Worm (Caenorhabditis elegans) whole organism, L1 larva: ENCODE results near the gene rpoa-1.

Experiments
- C16A3.4 ChIP-seq: fragments of 150-350 bp; optimal IDR thresholded peaks from 2 replicates; lab custom pipeline; 2014; ENCODE audit warnings: missing biosample characterization, missing genetic modification characterization
- C34B4.2 ChIP-seq: sonication (generic microtip); optimal IDR thresholded peaks from 2 replicates; lab custom pipeline; 2017; ENCODE audit warnings: mild to moderate bottlenecking, missing genetic modification characterization, missing compliant biosample characterization
- Y116A8C.19 ChIP-seq: sonication (generic microtip); optimal IDR thresholded peaks from 2 replicates; lab custom pipeline; 2016; ENCODE audit warnings: missing compliant biosample characterization, missing genetic modification characterization, borderline replicate concordance
- aha-1 ChIP-seq: fragments of 150-350 bp; optimal IDR thresholded peaks from 2 replicates; lab custom pipeline; 2014; ENCODE audit warnings: missing biosample characterization, missing genetic modification characterization
- aly-2 ChIP-seq: fragments of 150-350 bp; optimal IDR thresholded peaks from 2 replicates; lab custom pipeline; 2014; ENCODE audit warnings: missing biosample characterization, missing genetic modification characterization
- ama-1 ChIP-seq: fragments of 150-350 bp; optimal IDR thresholded peaks from 2 replicates; lab custom pipeline; 2014
- ceh-88 ChIP-seq: fragments of 200-800 bp; sonication (Bioruptor generic); IDR thresholded peaks from 2 replicates; pipeline ENCODE4 v1.3.6; 2022; ENCODE audit warnings: missing genetic modification characterization, missing compliant biosample characterization
- ceh-90 ChIP-seq: sonication (generic microtip); optimal IDR thresholded peaks from 2 replicates; lab custom pipeline; 2016; ENCODE audit warnings: missing genetic modification characterization, missing compliant biosample characterization
- ces-1 ChIP-seq: fragments of 150-350 bp; optimal IDR thresholded peaks from 2 replicates; lab custom pipeline; 2014; ENCODE audit warnings: missing biosample characterization, missing genetic modification reagents, missing genetic modification characterization
- dpl-1 ChIP-seq, 3 experiments: fragments of 150-350 bp in 2 of 3; sonication (generic microtip) in 1 of 3; optimal IDR thresholded peaks; 2 replicates each; lab custom pipeline; 2014 to 2017; ENCODE audit warnings: missing biosample characterization in 3 of 3, missing genetic modification characterization in 3 of 3, missing genetic modification reagents in 3 of 3
- dsc-1 ChIP-seq: sonication (generic microtip); optimal IDR thresholded peaks from 2 replicates; lab custom pipeline; 2016; ENCODE audit warnings: mild to moderate bottlenecking, missing genetic modification characterization, missing compliant biosample characterization
- efl-3 ChIP-seq: fragments of 200-800 bp; sonication (Bioruptor generic); optimal IDR thresholded peaks from 2 replicates; lab custom pipeline; 2018; ENCODE audit warnings: mild to moderate bottlenecking, missing genetic modification characterization, missing compliant biosample characterization
- egl-13 ChIP-seq: sonication (generic microtip); optimal IDR thresholded peaks from 2 replicates; lab custom pipeline; 2016; ENCODE audit warnings: missing genotype, missing genetic modification reagents, missing genetic modification characterization, missing compliant biosample characterization
- elt-2 ChIP-seq: sonication (generic microtip); optimal IDR thresholded peaks from 2 replicates; lab custom pipeline; 2016; ENCODE audit warnings: missing genetic modification characterization, mild to moderate bottlenecking, inconsistent platforms, missing compliant biosample characterization, missing genetic modification reagents
- fkh-10 ChIP-seq: sonication (generic microtip); optimal IDR thresholded peaks from 2 replicates; lab custom pipeline; 2017; ENCODE audit warnings: missing biosample characterization, missing genetic modification reagents, missing genetic modification characterization
- fkh-4 ChIP-seq: sonication (generic microtip); optimal IDR thresholded peaks from 2 replicates; lab custom pipeline; 2016; ENCODE audit warnings: missing compliant biosample characterization, missing genetic modification characterization, borderline replicate concordance
- fos-1 ChIP-seq: fragments of 150-350 bp; optimal IDR thresholded peaks from 2 replicates; lab custom pipeline; 2014; ENCODE audit warnings: missing biosample characterization, missing genetic modification characterization
- grh-1 ChIP-seq: fragments of 200-800 bp; sonication (Bioruptor generic); IDR thresholded peaks from 2 replicates; pipeline ENCODE4 v1.3.6; 2022; ENCODE audit warnings: missing genetic modification reagents, missing genetic modification characterization, missing compliant biosample characterization
- hpl-2 ChIP-seq: fragments of 150-350 bp; optimal IDR thresholded peaks from 2 replicates; lab custom pipeline; 2014; ENCODE audit warnings: missing biosample characterization, missing genetic modification reagents, missing genetic modification characterization
- lin-35 ChIP-seq, 2 experiments: fragments of 150-350 bp; optimal IDR thresholded peaks; 2 replicates each; lab custom pipeline; 2014; ENCODE audit warnings: missing biosample characterization in 2 of 2, missing genetic modification characterization in 2 of 2, missing genetic modification reagents in 2 of 2
- lin-39 ChIP-seq: fragments of 150-350 bp; optimal IDR thresholded peaks from 2 replicates; lab custom pipeline; 2014; ENCODE audit warnings: missing biosample characterization, missing genetic modification reagents, missing genetic modification characterization
- lsy-2 ChIP-seq, 2 experiments: fragments of 150-350 bp; optimal IDR thresholded peaks; 2 replicates each; lab custom pipeline; 2014; ENCODE audit warnings: missing biosample characterization in 2 of 2, missing genetic modification characterization in 2 of 2
- mdl-1 ChIP-seq, 2 experiments: fragments of 150-350 bp; optimal IDR thresholded peaks; 2 replicates each; lab custom pipeline; 2014 to 2017; ENCODE audit warnings: missing biosample characterization in 2 of 2, missing genetic modification characterization in 2 of 2, inconsistent platforms in 1 of 2
- mef-2 ChIP-seq: fragments of 150-350 bp; optimal IDR thresholded peaks from 2 replicates; lab custom pipeline; 2014; ENCODE audit warnings: missing biosample characterization, missing genetic modification characterization
- mep-1 ChIP-seq: fragments of 150-350 bp; optimal IDR thresholded peaks from 2 replicates; lab custom pipeline; 2014; ENCODE audit warnings: missing biosample characterization, missing genetic modification characterization
- nhr-11 ChIP-seq: fragments of 150-350 bp; optimal IDR thresholded peaks from 2 replicates; lab custom pipeline; 2014; ENCODE audit warnings: missing biosample characterization, missing genetic modification characterization
- nhr-19 ChIP-seq: fragments of 200-800 bp; sonication (Bioruptor generic); conservative IDR thresholded peaks from 2 replicates; pipeline ENCODE4 v1.3.6; 2022; ENCODE audit warnings: missing genetic modification characterization, missing compliant biosample characterization
- nhr-20 ChIP-seq: sonication (generic microtip); optimal IDR thresholded peaks from 2 replicates; lab custom pipeline; 2016; ENCODE audit warnings: mild to moderate bottlenecking, missing genetic modification characterization, missing compliant biosample characterization
- nhr-28 ChIP-seq: fragments of 150-350 bp; optimal IDR thresholded peaks from 2 replicates; lab custom pipeline; 2014; ENCODE audit warnings: missing biosample characterization, missing genetic modification characterization
- nhr-47 ChIP-seq: sonication (generic microtip); optimal IDR thresholded peaks from 2 replicates; lab custom pipeline; 2016; ENCODE audit warnings: mild to moderate bottlenecking, missing genetic modification characterization, moderate library complexity, missing compliant biosample characterization
- nhr-71 ChIP-seq: sonication (generic microtip); optimal IDR thresholded peaks from 2 replicates; lab custom pipeline; 2016; ENCODE audit warnings: mild to moderate bottlenecking, missing genetic modification characterization, moderate library complexity, missing compliant biosample characterization
- nhr-77 ChIP-seq: fragments of 150-350 bp; optimal IDR thresholded peaks from 2 replicates; lab custom pipeline; 2014; ENCODE audit warnings: missing biosample characterization, missing genetic modification characterization
- nhr-85 ChIP-seq: sonication (generic microtip); peaks from one replicate; lab custom pipeline; 2016; ENCODE audit warnings: missing genetic modification characterization, inconsistent platforms, missing compliant biosample characterization
- nhr-90 ChIP-seq: sonication (generic microtip); optimal IDR thresholded peaks from 2 replicates; lab custom pipeline; 2016; ENCODE audit warnings: mild to moderate bottlenecking, missing genetic modification characterization, missing compliant biosample characterization; ENCODE audit not compliant: poor library complexity
- pag-3 ChIP-seq: sonication (generic microtip); optimal IDR thresholded peaks from 2 replicates; lab custom pipeline; 2017; ENCODE audit warnings: missing genetic modification characterization, mild to moderate bottlenecking, missing compliant biosample characterization, antibody characterized with exemption, borderline replicate concordance; ENCODE audit not compliant: insufficient read depth
- pqm-1 ChIP-seq: sonication (generic microtip); optimal IDR thresholded peaks from 3 replicates; lab custom pipeline; 2017; ENCODE audit warnings: missing biosample characterization, missing genetic modification characterization
- rnt-1 ChIP-seq: sonication (generic microtip); optimal IDR thresholded peaks from 2 replicates; lab custom pipeline; 2016; ENCODE audit warnings: mild to moderate bottlenecking, missing genetic modification characterization, moderate library complexity, missing compliant biosample characterization
- snu-23 ChIP-seq: sonication (generic microtip); optimal IDR thresholded peaks from 2 replicates; lab custom pipeline; 2016; ENCODE audit warnings: missing genetic modification characterization, missing compliant biosample characterization
- sox-4 ChIP-seq: sonication (generic microtip); optimal IDR thresholded peaks from 2 replicates; lab custom pipeline; 2016; ENCODE audit warnings: missing genetic modification characterization, missing compliant biosample characterization
- sup-37 ChIP-seq: fragments of 200-800 bp; sonication (Bioruptor generic); optimal IDR thresholded peaks from 2 replicates; lab custom pipeline; 2018; ENCODE audit warnings: mild to moderate bottlenecking, missing genetic modification characterization, missing compliant biosample characterization
- tbx-2 ChIP-seq: sonication (generic microtip); optimal IDR thresholded peaks from 2 replicates; lab custom pipeline; 2016; ENCODE audit warnings: missing genetic modification characterization, missing compliant biosample characterization
- tlp-1 ChIP-seq: fragments of 150-350 bp; optimal IDR thresholded peaks from 2 replicates; lab custom pipeline; 2014; ENCODE audit warnings: missing biosample characterization, missing genetic modification characterization
- unc-30 ChIP-seq: sonication (generic microtip); optimal IDR thresholded peaks from 2 replicates; lab custom pipeline; 2017; ENCODE audit warnings: missing biosample characterization, missing genetic modification characterization
- unc-86 ChIP-seq: sonication (generic microtip); optimal IDR thresholded peaks from 2 replicates; lab custom pipeline; 2016; ENCODE audit warnings: missing genetic modification characterization, missing compliant biosample characterization
- unc-98 ChIP-seq: fragments of 200-800 bp; sonication (Bioruptor generic); IDR thresholded peaks from 2 replicates; pipeline ENCODE4 v1.3.6; 2022; ENCODE audit warnings: missing genetic modification characterization, missing compliant biosample characterization
- xbp-1 ChIP-seq: sonication (generic microtip); optimal IDR thresholded peaks from 2 replicates; lab custom pipeline; 2016; ENCODE audit warnings: missing genetic modification characterization, missing compliant biosample characterization
- zag-1 ChIP-seq: fragments of 150-350 bp; optimal IDR thresholded peaks from 2 replicates; lab custom pipeline; 2014; ENCODE audit warnings: missing biosample characterization, missing genetic modification characterization

Gene rpoa-1

DNA sequence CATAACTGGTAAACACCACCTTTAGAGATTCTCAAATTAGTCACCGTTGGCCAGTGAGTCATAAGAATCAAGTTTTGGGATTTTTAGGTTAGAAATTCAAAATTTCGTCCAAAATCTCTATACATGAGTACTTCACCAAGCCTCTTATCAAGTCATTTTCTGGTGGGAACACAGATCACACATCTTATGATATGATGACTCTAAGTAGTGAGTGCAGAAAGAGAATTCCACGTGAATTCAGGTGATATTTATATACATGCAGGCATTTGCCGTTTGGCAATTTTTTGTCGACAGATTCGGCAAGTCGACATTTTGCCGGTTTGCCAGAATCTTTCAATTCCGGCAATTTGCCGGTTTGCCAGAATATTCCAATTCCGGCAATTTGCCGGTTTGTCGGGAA is 22.5 kb downstream of the rpoa-1 start:
- TF ChIP-seq snu-23 (GFP tag; lab: Kevin White, UChicago) (peak; percentile 20), nhr-71 (peak; percentile 37), unc-98 (GFP tag; lab: Robert Waterston, UW) (no peak), nhr-11 (tag; lab: Kevin White, UChicago) (no peak), ceh-90 (tag; lab: Kevin White, UChicago) (no peak), nhr-47 (no peak), sox-4 (tag; lab: Kevin White, UChicago) (no peak), elt-2 (peak; percentile 44), nhr-19 (0 out of 2 replicates have a peak, but pooled peaks have one; percentile 8), ces-1 (GFP tag; lab: Kevin White, UChicago) (no peak), dpl-1 (GFP tag; optimal IDR thresholded peaks at IDR 0.05; lab: Kevin White, UChicago) (no peak), lsy-2 (tag; optimal IDR thresholded peaks at IDR 0.05; lab: Kevin White, UChicago) (no peak), nhr-85 (peak; percentile 60), nhr-90 (peak; percentile 6), efl-3 (GFP tag; lab: Kevin White, UChicago) (no peak), pag-3 (tag; lab: Kevin White, UChicago) (peak; percentile 29), nhr-20 (tag; lab: Kevin White, UChicago) (peak; percentile 30), lin-35 (GFP tag; optimal IDR thresholded peaks at IDR 0.05; lab: Kevin White, UChicago) (peak in 1 of 2 experiments; percentile 15)

ce11 chrII:13670707-13671295 is 23.8 kb downstream of the rpoa-1 start:
- TF ChIP-seq mdl-1 (tag; optimal IDR thresholded peaks at IDR 0.05; lab: Kevin White, UChicago) = no peak
- peak; percentile 51 for TF ChIP-seq elt-2
- no peak for TF ChIP-seq fkh-10 (GFP tag; lab: Kevin White, UChicago)
- TF ChIP-seq pqm-1 (tag; lab: Kevin White, UChicago) = peak; percentile 54
- TF ChIP-seq rnt-1 = no peak
- TF ChIP-seq fkh-4 (tag; lab: Kevin White, UChicago) = no peak
- no peak for TF ChIP-seq mep-1 (tag; lab: Kevin White, UChicago)
- TF ChIP-seq aly-2 = no peak
- no peak for TF ChIP-seq nhr-77
- TF ChIP-seq mef-2 (tag; lab: Kevin White, UChicago) = no peak
- TF ChIP-seq nhr-90 = no peak

ce11 chrII:13668844-13669441 is 25.7 kb downstream of the rpoa-1 start, which contains the start of gene C31C9.7:
Gene C31C9.7, plus strand, starts transcription at chrII:13669104.
- TF ChIP-seq lin-35 (GFP tag; optimal IDR thresholded peaks at IDR 0.05; lab: Kevin White, UChicago) (peak in 1 of 2 experiments; percentile 19), ceh-88 (GFP tag; lab: Robert Waterston, UW) (no peak), pag-3 (tag; lab: Kevin White, UChicago) (no peak), nhr-19 (peak; percentile 25), nhr-90 (peak; percentile 29), mdl-1 (tag; optimal IDR thresholded peaks at IDR 0.05; lab: Kevin White, UChicago) (no peak), tbx-2 (tag; lab: Kevin White, UChicago) (peak; percentile 20), lin-39 (tag; lab: Kevin White, UChicago) (no peak), nhr-77 (no peak), tlp-1 (tag; lab: Kevin White, UChicago) (no peak), zag-1 (tag; lab: Kevin White, UChicago) (no peak), ama-1 (peak; percentile 78), unc-86 (tag; lab: Kevin White, UChicago) (no peak), mef-2 (tag; lab: Kevin White, UChicago) (no peak), fos-1 (no peak), mep-1 (tag; lab: Kevin White, UChicago) (no peak), snu-23 (GFP tag; lab: Kevin White, UChicago) (peak; percentile 19), grh-1 (no peak), nhr-20 (tag; lab: Kevin White, UChicago) (peak; percentile 30), C16A3.4 (tag; lab: Kevin White, UChicago) (no peak), nhr-85 (peak; percentile 55), C34B4.2 (tag; lab: Kevin White, UChicago) (no peak), Y116A8C.19 (no peak), nhr-28 (no peak), nhr-71 (peak; percentile 36), dsc-1 (tag; lab: Kevin White, UChicago) (no peak), xbp-1 (tag; lab: Kevin White, UChicago) (no peak), elt-2 (peak; percentile 43), aha-1 (no peak), unc-30 (tag; lab: Kevin White, UChicago) (no peak), sup-37 (GFP tag; lab: Kevin White, UChicago) (no peak), hpl-2 (GFP tag; lab: Kevin White, UChicago) (no peak), egl-13 (tag; lab: Kevin White, UChicago) (no peak)
